Fruit fly (Drosophila melanogaster) whole organism, prepupa: ENCODE results near the gene Charon.

Experiments used
- Blimp-1 ChIP-seq: fragments of 200-800 bp; sonication (Bioruptor generic); optimal IDR thresholded peaks from 3 replicates; lab custom pipeline; 2017; ENCODE audit warnings: missing biosample characterization, missing genetic modification characterization, mild to moderate bottlenecking, moderate library complexity, missing genetic modification reagents
- CG10631 ChIP-seq: fragments of 200-800 bp; sonication (Bioruptor generic); optimal IDR thresholded peaks from 2 replicates; lab custom pipeline; 2016; ENCODE audit warnings: missing biosample characterization, missing genetic modification characterization
- CG10669 ChIP-seq: fragments of 200-800 bp; sonication (Bioruptor generic); optimal IDR thresholded peaks from 3 replicates; lab custom pipeline; 2018; ENCODE audit warnings: missing biosample characterization, mild to moderate bottlenecking, missing genetic modification characterization, moderate library complexity
- CG11294 ChIP-seq: fragments of 200-800 bp; sonication (Bioruptor generic); IDR thresholded peaks from 2 replicates; pipeline ENCODE4 v1.3.6; 2022; ENCODE audit warnings: missing biosample characterization, missing genetic modification characterization
- CG11762 ChIP-seq: fragments of 200-800 bp; sonication (Bioruptor generic); optimal IDR thresholded peaks from 3 replicates; lab custom pipeline; 2016; ENCODE audit warnings: missing biosample characterization, missing genetic modification characterization; ENCODE audit not compliant: insufficient read depth
- CG11902 ChIP-seq: fragments of 200-800 bp; sonication (Bioruptor generic); optimal IDR thresholded peaks from 3 replicates; lab custom pipeline; 2016; ENCODE audit warnings: missing biosample characterization, missing genetic modification characterization
- CG16779 ChIP-seq: fragments of 200-800 bp; sonication (Bioruptor generic); optimal IDR thresholded peaks from 3 replicates; lab custom pipeline; 2017; ENCODE audit warnings: missing biosample characterization, mild to moderate bottlenecking, missing genetic modification characterization
- CG3032 ChIP-seq: fragments of 200-800 bp; optimal IDR thresholded peaks from 2 replicates; lab custom pipeline; 2019; ENCODE audit warnings: missing biosample characterization, mild to moderate bottlenecking, missing genetic modification characterization, moderate library complexity
- CG31627 ChIP-seq: fragments of 200-800 bp; sonication (Bioruptor generic); optimal IDR thresholded peaks from 3 replicates; lab custom pipeline; 2016; ENCODE audit warnings: missing biosample characterization, missing genetic modification characterization
- CG32006 ChIP-seq: fragments of 200-800 bp; sonication (Bioruptor generic); optimal IDR thresholded peaks from 3 replicates; lab custom pipeline; 2017; ENCODE audit warnings: missing biosample characterization, mild to moderate bottlenecking, missing genetic modification characterization
- CG34406 ChIP-seq: fragments of 200-800 bp; sonication (Bioruptor generic); optimal IDR thresholded peaks from 3 replicates; lab custom pipeline; 2016; ENCODE audit warnings: missing biosample characterization, missing genetic modification characterization
- CG3919 ChIP-seq: fragments of 200-800 bp; sonication (Bioruptor generic); optimal IDR thresholded peaks from 3 replicates; lab custom pipeline; 2016; ENCODE audit warnings: missing biosample characterization, missing genetic modification characterization
- CG4318 ChIP-seq: fragments of 200-800 bp; sonication (Bioruptor generic); optimal IDR thresholded peaks from 3 replicates; lab custom pipeline; 2017; ENCODE audit warnings: missing biosample characterization, mild to moderate bottlenecking, missing genetic modification characterization
- CG6163 ChIP-seq: fragments of 200-800 bp; sonication (Bioruptor generic); IDR thresholded peaks from 3 replicates; pipeline ENCODE4 v1.3.6; 2022; ENCODE audit warnings: missing biosample characterization, missing genetic modification characterization
- CG6276 ChIP-seq: fragments of 200-800 bp; sonication (Bioruptor generic); optimal IDR thresholded peaks from 2 replicates; lab custom pipeline; 2017; ENCODE audit warnings: missing biosample characterization, mild to moderate bottlenecking, missing genetic modification characterization
- CG6808 ChIP-seq: fragments of 200-800 bp; sonication (Bioruptor generic); optimal IDR thresholded peaks from 3 replicates; lab custom pipeline; 2017; ENCODE audit warnings: missing biosample characterization, missing genetic modification characterization, mild to moderate bottlenecking, moderate library complexity, missing genetic modification reagents
- CG6854 ChIP-seq: fragments of 200-800 bp; sonication (Bioruptor generic); optimal IDR thresholded peaks from 2 replicates; lab custom pipeline; 2017; ENCODE audit warnings: missing biosample characterization, mild to moderate bottlenecking, missing genetic modification characterization
- CG7368 ChIP-seq: fragments of 200-800 bp; sonication (Bioruptor generic); optimal IDR thresholded peaks from 3 replicates; lab custom pipeline; 2016; ENCODE audit warnings: missing biosample characterization, missing genetic modification characterization
- CG8119 ChIP-seq: fragments of 200-800 bp; sonication (Bioruptor generic); IDR thresholded peaks from 3 replicates; pipeline ENCODE4 v1.3.6; 2022; ENCODE audit warnings: missing biosample characterization, missing genetic modification characterization
- CG8319 ChIP-seq: fragments of 200-800 bp; sonication (Bioruptor generic); optimal IDR thresholded peaks from 3 replicates; lab custom pipeline; 2016; ENCODE audit warnings: missing biosample characterization, missing genetic modification characterization
- CG8632 ChIP-seq: fragments of 200-800 bp; sonication (Bioruptor generic); optimal IDR thresholded peaks from 3 replicates; lab custom pipeline; 2016; ENCODE audit warnings: missing biosample characterization, missing genetic modification characterization
- Eip75B ChIP-seq: fragments of 200-800 bp; sonication (Bioruptor generic); optimal IDR thresholded peaks from 3 replicates; lab custom pipeline; 2016; ENCODE audit warnings: missing biosample characterization, missing genetic modification characterization
- Eip78C ChIP-seq: fragments of 200-800 bp; sonication (Bioruptor generic); peaks from one replicate; lab custom pipeline; 2016; ENCODE audit warnings: missing biosample characterization, missing genetic modification characterization
- Eip93F ChIP-seq: fragments of 200-800 bp; sonication (Bioruptor generic); optimal IDR thresholded peaks from 2 replicates; lab custom pipeline; 2016; ENCODE audit warnings: missing biosample characterization, mild to moderate bottlenecking, missing genetic modification characterization
- Ets21C ChIP-seq: fragments of 200-800 bp; sonication (Bioruptor generic); optimal IDR thresholded peaks from 3 replicates; lab custom pipeline; 2016; ENCODE audit warnings: missing biosample characterization, missing genetic modification characterization
- Ets96B ChIP-seq: fragments of 200-800 bp; optimal IDR thresholded peaks from 2 replicates; lab custom pipeline; 2019; ENCODE audit warnings: missing biosample characterization, mild to moderate bottlenecking, missing genetic modification characterization, moderate library complexity
- Hr39 ChIP-seq: fragments of 200-800 bp; sonication (Bioruptor generic); optimal IDR thresholded peaks from 2 replicates; lab custom pipeline; 2016; ENCODE audit warnings: missing biosample characterization, missing genetic modification characterization
- Hr4 ChIP-seq: fragments of 200-800 bp; sonication (Bioruptor generic); optimal IDR thresholded peaks from 3 replicates; lab custom pipeline; 2016; ENCODE audit warnings: missing biosample characterization, missing genetic modification characterization
- Lpt ChIP-seq: fragments of 200-800 bp; sonication (Bioruptor generic); optimal IDR thresholded peaks from 3 replicates; lab custom pipeline; 2016; ENCODE audit warnings: missing biosample characterization, missing genetic modification characterization
- Met ChIP-seq: fragments of 200-800 bp; sonication (Bioruptor generic); optimal IDR thresholded peaks from 3 replicates; lab custom pipeline; 2016; ENCODE audit warnings: missing biosample characterization, missing genetic modification characterization
- OdsH ChIP-seq: fragments of 200-800 bp; sonication (Bioruptor generic); optimal IDR thresholded peaks from 3 replicates; lab custom pipeline; 2016; ENCODE audit warnings: missing biosample characterization, missing genetic modification characterization
- Smox ChIP-seq: fragments of 200-800 bp; sonication (Bioruptor generic); optimal IDR thresholded peaks from 3 replicates; lab custom pipeline; 2016; ENCODE audit warnings: missing biosample characterization, missing genetic modification characterization
- Sox102F ChIP-seq: fragments of 200-800 bp; sonication (Bioruptor generic); optimal IDR thresholded peaks from 2 replicates; lab custom pipeline; 2016; ENCODE audit warnings: missing biosample characterization, mild to moderate bottlenecking, missing genetic modification characterization
- Sox14 ChIP-seq: fragments of 200-800 bp; sonication (Bioruptor generic); optimal IDR thresholded peaks from 3 replicates; lab custom pipeline; 2016; ENCODE audit warnings: missing biosample characterization, missing genetic modification characterization
- Sox15 ChIP-seq: fragments of 200-800 bp; sonication (Bioruptor generic); optimal IDR thresholded peaks from 3 replicates; lab custom pipeline; 2016; ENCODE audit warnings: missing biosample characterization, missing genetic modification characterization
- achi ChIP-seq: fragments of 200-800 bp; sonication (Bioruptor generic); optimal IDR thresholded peaks from 3 replicates; lab custom pipeline; 2016; ENCODE audit warnings: missing biosample characterization, missing genetic modification characterization
- acj6 ChIP-seq: fragments of 200-800 bp; sonication (Bioruptor generic); optimal IDR thresholded peaks from 3 replicates; lab custom pipeline; 2016; ENCODE audit warnings: missing biosample characterization, missing genetic modification characterization
- cyc ChIP-seq: fragments of 200-800 bp; sonication (Bioruptor generic); optimal IDR thresholded peaks from 3 replicates; lab custom pipeline; 2016; ENCODE audit warnings: missing biosample characterization, missing genetic modification characterization
- dac ChIP-seq: fragments of 200-800 bp; sonication (Bioruptor generic); optimal IDR thresholded peaks from 2 replicates; lab custom pipeline; 2017; ENCODE audit warnings: missing biosample characterization, mild to moderate bottlenecking, missing genetic modification characterization
- eg ChIP-seq: fragments of 200-800 bp; sonication (Bioruptor generic); IDR thresholded peaks from 3 replicates; pipeline ENCODE4 v1.3.6; 2022; ENCODE audit warnings: missing biosample characterization, missing genetic modification characterization
- esn ChIP-seq: fragments of 200-800 bp; sonication (Bioruptor generic); optimal IDR thresholded peaks from 2 replicates; lab custom pipeline; 2016; ENCODE audit warnings: missing biosample characterization, mild to moderate bottlenecking, missing genetic modification characterization, moderate library complexity
- fd85E ChIP-seq: fragments of 200-800 bp; sonication (Bioruptor generic); optimal IDR thresholded peaks from 3 replicates; lab custom pipeline; 2016; ENCODE audit warnings: missing biosample characterization, missing genetic modification characterization
- fkh ChIP-seq: fragments of 200-800 bp; sonication (Bioruptor generic); optimal IDR thresholded peaks from 3 replicates; lab custom pipeline; 2017; ENCODE audit warnings: missing biosample characterization, mild to moderate bottlenecking, missing genetic modification characterization, moderate library complexity
- lz ChIP-seq: fragments of 200-800 bp; sonication (Bioruptor generic); optimal IDR thresholded peaks from 3 replicates; lab custom pipeline; 2016; ENCODE audit warnings: missing biosample characterization, missing genetic modification characterization
- net ChIP-seq: fragments of 200-800 bp; sonication (Bioruptor generic); optimal IDR thresholded peaks from 3 replicates; lab custom pipeline; 2016; ENCODE audit warnings: missing biosample characterization, missing genetic modification characterization
- salr ChIP-seq, 2 experiments: fragments of 200-800 bp; sonication (Bioruptor generic); optimal IDR thresholded peaks; 3 replicates each; lab custom pipeline; 2016 to 2018; ENCODE audit warnings: missing biosample characterization in 2 of 2, missing genetic modification characterization in 2 of 2, mild to moderate bottlenecking in 1 of 2
- ss ChIP-seq, 2 experiments: fragments of 200-800 bp; sonication (Bioruptor generic); optimal IDR thresholded peaks; 2 replicates in 1 of 2; 3 replicates in 1 of 2; lab custom pipeline; 2017 to 2018; ENCODE audit warnings: mild to moderate bottlenecking in 2 of 2, missing biosample characterization in 2 of 2, missing genetic modification characterization in 2 of 2, moderate library complexity in 1 of 2
- svp ChIP-seq: fragments of 200-800 bp; sonication (Bioruptor generic); peaks from one replicate; lab custom pipeline; 2016; ENCODE audit warnings: missing biosample characterization, missing genetic modification characterization
- vri ChIP-seq: fragments of 200-800 bp; sonication (Bioruptor generic); optimal IDR thresholded peaks from 3 replicates; lab custom pipeline; 2016; ENCODE audit warnings: missing biosample characterization, mild to moderate bottlenecking, missing genetic modification characterization

Charon gene

dm6 chr2L:1217033-1217612 lies 44.5 kb upstream of the Charon start:
- no peak for TF ChIP-seq vri (GFP tag; lab: Kevin White, UChicago)
- TF ChIP-seq esn (GFP tag; lab: Kevin White, UChicago), result no peak
- no peak for TF ChIP-seq CG3919 (GFP tag; lab: Kevin White, UChicago)
- no peak for TF ChIP-seq eg
- TF ChIP-seq Sox14, result no peak
- no peak for TF ChIP-seq CG6163 (GFP tag; lab: Robert Waterston, UW)
- no peak for TF ChIP-seq CG34406
- no peak for TF ChIP-seq acj6
- no peak for TF ChIP-seq ss (GFP tag; optimal IDR thresholded peaks at IDR 0.05; lab: Kevin White, UChicago)
- TF ChIP-seq Ets21C (GFP tag; lab: Kevin White, UChicago), result no peak
- no peak for TF ChIP-seq cyc (GFP tag; lab: Kevin White, UChicago)
- TF ChIP-seq CG11762 (GFP tag; lab: Kevin White, UChicago), result no peak
- TF ChIP-seq CG6854 (GFP tag; lab: Kevin White, UChicago), result no peak
- TF ChIP-seq, all 60 proteins: peak for 0

DNA sequence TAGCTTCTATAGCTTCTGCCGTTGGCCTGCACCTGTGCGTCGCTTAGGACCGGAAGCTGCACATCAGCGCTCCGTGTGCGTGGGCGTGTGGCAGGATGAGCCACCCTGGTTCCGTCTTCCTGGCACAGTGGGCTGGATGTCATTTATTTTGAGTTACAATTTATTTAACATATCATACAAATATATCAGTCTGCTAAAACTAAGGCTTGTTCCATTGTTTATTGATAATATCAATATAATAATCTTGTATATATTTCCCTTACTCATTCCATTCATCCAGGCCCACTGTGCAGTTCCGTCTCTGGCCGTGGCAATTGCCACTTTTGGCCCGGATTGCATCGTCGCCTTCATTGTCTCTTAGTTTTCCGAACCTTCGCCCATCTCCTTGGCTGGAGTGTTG lies 41.9 kb upstream of the Charon start:
- TF ChIP-seq Ets21C (GFP tag; lab: Kevin White, UChicago), result no peak
- TF ChIP-seq CG3032 (tag; lab: Kevin White, UChicago), result no peak
- TF ChIP-seq Blimp-1 (GFP tag; lab: Kevin White, UChicago), result no peak
- no peak for TF ChIP-seq Ets96B (tag; lab: Kevin White, UChicago)
- no peak for TF ChIP-seq CG32006 (GFP tag; lab: Kevin White, UChicago)
- no peak for TF ChIP-seq Sox15 (GFP tag; lab: Kevin White, UChicago)
- TF ChIP-seq CG6854 (GFP tag; lab: Kevin White, UChicago), result no peak
- no peak for TF ChIP-seq dac
- no peak for TF ChIP-seq CG11902
- TF ChIP-seq OdsH (GFP tag; lab: Kevin White, UChicago), result peak; percentile 18
- no peak for TF ChIP-seq CG31627 (GFP tag; lab: Kevin White, UChicago)
- TF ChIP-seq CG34406, result no peak
- TF ChIP-seq CG11294, result no peak
- TF ChIP-seq Sox102F, result no peak
- TF ChIP-seq cyc (GFP tag; lab: Kevin White, UChicago), result no peak
- TF ChIP-seq CG10631 (GFP tag; lab: Kevin White, UChicago), result peak; percentile 16
- no peak for TF ChIP-seq fkh
- TF ChIP-seq Eip78C, result peak; percentile 51
- TF ChIP-seq CG6276 (GFP tag; lab: Kevin White, UChicago), result no peak
- TF ChIP-seq Smox (GFP tag; lab: Kevin White, UChicago), result peak; percentile 4
- peak; percentile 11 for TF ChIP-seq CG3919 (GFP tag; lab: Kevin White, UChicago)
- no peak for TF ChIP-seq CG4318 (GFP tag; lab: Kevin White, UChicago)
- no peak for TF ChIP-seq Hr4 (GFP tag; lab: Kevin White, UChicago)
- peak; percentile 4 for TF ChIP-seq achi (GFP tag; lab: Kevin White, UChicago)
- no peak for TF ChIP-seq CG11762 (GFP tag; lab: Kevin White, UChicago)
- TF ChIP-seq vri (GFP tag; lab: Kevin White, UChicago), result no peak
- TF ChIP-seq Hr39, result no peak
- TF ChIP-seq CG8632 (GFP tag; lab: Kevin White, UChicago), result no peak
- no peak for TF ChIP-seq fd85E
- TF ChIP-seq salr (GFP tag; optimal IDR thresholded peaks at IDR 0.05; lab: Kevin White, UChicago), result no peak
- TF ChIP-seq CG6163 (GFP tag; lab: Robert Waterston, UW), result peak; percentile 47; the same call in 1 of the 3 replicates
- peak; percentile 1 for TF ChIP-seq esn (GFP tag; lab: Kevin White, UChicago)
- no peak for TF ChIP-seq CG8119 (GFP tag; lab: Robert Waterston, UW)
- no peak for TF ChIP-seq CG16779 (tag; lab: Kevin White, UChicago)
- no peak for TF ChIP-seq CG6808 (GFP tag; lab: Kevin White, UChicago)
- TF ChIP-seq Met (GFP tag; lab: Kevin White, UChicago), result no peak
- TF ChIP-seq Eip75B (GFP tag; lab: Kevin White, UChicago), result no peak
- TF ChIP-seq CG7368 (GFP tag; lab: Kevin White, UChicago), result no peak
- TF ChIP-seq net (GFP tag; lab: Kevin White, UChicago), result no peak
- TF ChIP-seq CG10669 (GFP tag; lab: Kevin White, UChicago), result no peak
- no peak for TF ChIP-seq CG8319
- no peak for TF ChIP-seq lz (GFP tag; lab: Kevin White, UChicago)
- peak; percentile 36 for TF ChIP-seq svp (GFP tag; lab: Kevin White, UChicago)
- TF ChIP-seq eg, result 0 out of 3 replicates have a peak, but pooled peaks have one; percentile 18
- TF ChIP-seq Eip93F (GFP tag; lab: Kevin White, UChicago), result no peak
- TF ChIP-seq Lpt (GFP tag; lab: Kevin White, UChicago), result no peak
